Fruit fly (Drosophila melanogaster): ENCODE data around the gene bai.

The bai gene

dm6 chr3R:25049742-25050517, 10.8 kb downstream of the bai start (continued):
- peak; percentile 93 for TF ChIP-seq mirr (GFP tag; optimal IDR thresholded peaks at IDR 0.05)
- peak; percentile 70 for TF ChIP-seq B-H2 (GFP tag; optimal IDR thresholded peaks at IDR 0.05)
- no peak for TF ChIP-seq CG31388 (GFP tag; optimal IDR thresholded peaks at IDR 0.05)
- TF ChIP-seq zf30C (GFP tag; optimal IDR thresholded peaks at IDR 0.05): peak; percentile 11
- TF ChIP-seq CG7987 (GFP tag; optimal IDR thresholded peaks at IDR 0.05): peak; percentile 52
- TF ChIP-seq Abd-B (GFP tag; optimal IDR thresholded peaks at IDR 0.05): no peak
- peak; percentile 3 for TF ChIP-seq schlank (tag; optimal IDR thresholded peaks at IDR 0.05)
- TF ChIP-seq nau (GFP tag; optimal IDR thresholded peaks at IDR 0.05): peak; percentile 5
- TF ChIP-seq CG15696 (tag; optimal IDR thresholded peaks at IDR 0.05): no peak
- TF ChIP-seq Hsf (GFP tag; optimal IDR thresholded peaks at IDR 0.05): no peak
- TF ChIP-seq Hmx (GFP tag; optimal IDR thresholded peaks at IDR 0.05): no peak
- TF ChIP-seq dm (GFP tag; optimal IDR thresholded peaks at IDR 0.05): no peak
- peak in 1 of 2 experiments; percentile 47 for TF ChIP-seq tll (GFP tag; optimal IDR thresholded peaks at IDR 0.05)
- TF ChIP-seq CG12219 (GFP tag; optimal IDR thresholded peaks at IDR 0.05): peak; percentile 8
- TF ChIP-seq CG10462 (GFP tag; optimal IDR thresholded peaks at IDR 0.05): no peak
- peak; percentile 88 for TF ChIP-seq lbe (GFP tag; optimal IDR thresholded peaks at IDR 0.05)
- TF ChIP-seq usp (GFP tag; optimal IDR thresholded peaks at IDR 0.05): no peak
- TF ChIP-seq CG31365 (tag; optimal IDR thresholded peaks at IDR 0.05): peak; percentile 28
- no peak for TF ChIP-seq Bgb (GFP tag; IDR thresholded peaks at IDR 0.05; ENCODE audit: partially characterized antibody)
- TF ChIP-seq CG4820 (GFP tag; optimal IDR thresholded peaks at IDR 0.05): no peak
- no peak for TF ChIP-seq knrl (GFP tag; IDR thresholded peaks at IDR 0.05; ENCODE audit: partially characterized antibody)
- no peak for TF ChIP-seq CG18619 (GFP tag; optimal IDR thresholded peaks at IDR 0.05)
- TF ChIP-seq sob (GFP tag; IDR thresholded peaks at IDR 0.05): no peak
- no peak for TF ChIP-seq Ets65A (GFP tag)
- no peak for TF ChIP-seq mam (GFP tag; optimal IDR thresholded peaks at IDR 0.05)
- TF ChIP-seq CG3065 (GFP tag; optimal IDR thresholded peaks at IDR 0.05): no peak
- TF ChIP-seq pum (GFP tag; optimal IDR thresholded peaks at IDR 0.05): no peak
- no peak for TF ChIP-seq CG6683 (GFP tag; optimal IDR thresholded peaks at IDR 0.05)
- TF ChIP-seq CG2712 (tag; optimal IDR thresholded peaks at IDR 0.05): no peak
- TF ChIP-seq CG6854 (GFP tag; optimal IDR thresholded peaks at IDR 0.05): peak; percentile 10
- peak; percentile 25 for TF ChIP-seq CG18764 (GFP tag; optimal IDR thresholded peaks at IDR 0.05)
- no peak for TF ChIP-seq CG7839 (tag; optimal IDR thresholded peaks at IDR 0.05)
- TF ChIP-seq dan (GFP tag; IDR thresholded peaks at IDR 0.05): no peak
- TF ChIP-seq H2.0 (GFP tag; IDR thresholded peaks at IDR 0.05): no peak
- TF ChIP-seq CG1603 (tag; optimal IDR thresholded peaks at IDR 0.05): peak; percentile 8
- no peak for TF ChIP-seq CG8281 (tag; optimal IDR thresholded peaks at IDR 0.05)
- no peak for TF ChIP-seq zen (tag; optimal IDR thresholded peaks at IDR 0.05)
- TF ChIP-seq bigmax (GFP tag; optimal IDR thresholded peaks at IDR 0.05): no peak
- TF ChIP-seq tup (GFP tag; optimal IDR thresholded peaks at IDR 0.05): no peak
- TF ChIP-seq Mrtf (GFP tag; IDR thresholded peaks at IDR 0.05): no peak
- no peak for TF ChIP-seq Rx (GFP tag; IDR thresholded peaks at IDR 0.05)
- TF ChIP-seq Blimp-1 (GFP tag; optimal IDR thresholded peaks at IDR 0.05): peak; percentile 55
- TF ChIP-seq CG17359 (tag; optimal IDR thresholded peaks at IDR 0.05): peak; percentile 13
- no peak for TF ChIP-seq CG10431 (GFP tag; optimal IDR thresholded peaks at IDR 0.05)
- TF ChIP-seq cg (GFP tag; optimal IDR thresholded peaks at IDR 0.05): peak; percentile 99
- TF ChIP-seq CG16779 (GFP tag; IDR thresholded peaks at IDR 0.05): no peak
- TF ChIP-seq fd102C (GFP tag; optimal IDR thresholded peaks at IDR 0.05): no peak
- TF ChIP-seq Oaz (GFP tag; IDR thresholded peaks at IDR 0.05): no peak
- TF ChIP-seq CG4730 (GFP tag; IDR thresholded peaks at IDR 0.05): no peak

All from whole organism, embryonic.